Worm (Caenorhabditis elegans) whole organism, late embryonic: ENCODE measurements around the gene dhs-18.

Experiments
- ceh-19 ChIP-seq: fragments of 200-800 bp; sonication (Bioruptor generic); optimal IDR thresholded peaks from 2 replicates; lab custom pipeline; 2018; ENCODE audit warnings: mild to moderate bottlenecking, missing genetic modification characterization, missing compliant biosample characterization
- ceh-24 ChIP-seq: sonication (generic microtip); optimal IDR thresholded peaks from 2 replicates; lab custom pipeline; 2016; ENCODE audit warnings: mild to moderate bottlenecking, missing genetic modification characterization, missing compliant biosample characterization
- ceh-9 ChIP-seq: sonication (generic microtip); optimal IDR thresholded peaks from 2 replicates; lab custom pipeline; 2016; ENCODE audit warnings: mild to moderate bottlenecking, missing genetic modification characterization, inconsistent platforms, missing compliant biosample characterization
- elt-4 ChIP-seq: sonication (generic microtip); optimal IDR thresholded peaks from 2 replicates; lab custom pipeline; 2016; ENCODE audit warnings: missing genetic modification characterization, missing compliant biosample characterization
- ets-4 ChIP-seq: sonication (generic microtip); optimal IDR thresholded peaks from 2 replicates; lab custom pipeline; 2016; ENCODE audit warnings: missing genetic modification characterization, missing compliant biosample characterization
- fkh-6 ChIP-seq: sonication (generic microtip); optimal IDR thresholded peaks from 2 replicates; lab custom pipeline; 2016; ENCODE audit warnings: missing genetic modification characterization, missing compliant biosample characterization
- gmeb-2 ChIP-seq: sonication (generic microtip); optimal IDR thresholded peaks from 2 replicates; lab custom pipeline; 2016; ENCODE audit warnings: missing genetic modification characterization, inconsistent platforms, missing compliant biosample characterization
- hlh-15 ChIP-seq: sonication (generic microtip); optimal IDR thresholded peaks from 2 replicates; lab custom pipeline; 2016; ENCODE audit warnings: missing genetic modification characterization, missing compliant biosample characterization
- hlh-30 ChIP-seq: sonication (generic microtip); optimal IDR thresholded peaks from 2 replicates; lab custom pipeline; 2017; ENCODE audit warnings: antibody characterized with exemption, missing genetic modification characterization, missing compliant biosample characterization; ENCODE audit not compliant: insufficient read depth
- ref-2 ChIP-seq: sonication (generic microtip); optimal IDR thresholded peaks from 2 replicates; lab custom pipeline; 2016; ENCODE audit warnings: missing genetic modification characterization, missing compliant biosample characterization
- rnt-1 ChIP-seq: sonication (generic microtip); optimal IDR thresholded peaks from 2 replicates; lab custom pipeline; 2016; ENCODE audit warnings: missing genetic modification characterization, missing compliant biosample characterization
- syd-9 ChIP-seq: sonication (generic microtip); optimal IDR thresholded peaks from 2 replicates; lab custom pipeline; 2016; ENCODE audit warnings: mild to moderate bottlenecking, missing genetic modification characterization, moderate library complexity, missing compliant biosample characterization
- unc-55 ChIP-seq: sonication (generic microtip); optimal IDR thresholded peaks from 2 replicates; lab custom pipeline; 2017; ENCODE audit warnings: missing biosample characterization, missing genetic modification reagents, missing genetic modification characterization

ce11 chrV:11039379-11039954, 7.2 kb downstream of the dhs-18 start, which contains the start of gene pak-2:
- peak; percentile 97 for TF ChIP-seq ets-4 (tag; lab: Kevin White, UChicago)
- peak; percentile 45 for TF ChIP-seq syd-9
- peak; percentile 94 for TF ChIP-seq rnt-1
- peak; percentile 59 for TF ChIP-seq ceh-19 (GFP tag; lab: Kevin White, UChicago)
- TF ChIP-seq hlh-15 (tag; lab: Kevin White, UChicago) = peak; percentile 66
- no peak for TF ChIP-seq ceh-24 (tag; lab: Kevin White, UChicago)
- TF ChIP-seq unc-55 (GFP tag; lab: Kevin White, UChicago) = no peak
- no peak for TF ChIP-seq elt-4 (tag; lab: Kevin White, UChicago)
- TF ChIP-seq ceh-9 = no peak
- peak; percentile 75 for TF ChIP-seq fkh-6 (tag; lab: Kevin White, UChicago)
- peak; percentile 97 for TF ChIP-seq ref-2 (tag; lab: Kevin White, UChicago)
- peak; percentile 39 for TF ChIP-seq gmeb-2 (tag; lab: Kevin White, UChicago)
- no peak for TF ChIP-seq hlh-30
